Fruit fly (Drosophila melanogaster) whole organism, embryonic: ENCODE results near the gene Rab6.

Source experiments
- Adf1 ChIP-seq: fragments of 200-800 bp; sonication (Bioruptor generic); IDR thresholded peaks from 2 replicates; pipeline ENCODE4 v1.3.6; 2022; ENCODE audit warnings: missing biosample characterization, missing genetic modification characterization
- Atf6 ChIP-seq: fragments of 200-800 bp; sonication (Bioruptor generic); IDR thresholded peaks from 2 replicates; pipeline ENCODE4 v1.3.6; 2022; ENCODE audit warnings: missing biosample characterization, missing genetic modification characterization
- Awh ChIP-seq: fragments of 200-800 bp; sonication (Bioruptor generic); IDR thresholded peaks from 2 replicates; pipeline ENCODE4, ENCODE4 v1.3.6; 2022; ENCODE audit warnings: missing biosample characterization, missing genetic modification characterization
- CG10267 ChIP-seq: fragments of 200-800 bp; sonication (Bioruptor generic); optimal IDR thresholded peaks from 2 replicates; lab custom pipeline; 2018; ENCODE audit warnings: missing biosample characterization, mild to moderate bottlenecking, missing genetic modification characterization, moderate library complexity
- CG10979 ChIP-seq: fragments of 200-800 bp; sonication (Bioruptor generic); optimal IDR thresholded peaks from 2 replicates; lab custom pipeline; 2018; ENCODE audit warnings: missing biosample characterization, mild to moderate bottlenecking, missing genetic modification characterization, moderate library complexity
- CG1233 ChIP-seq: fragments of 200-800 bp; sonication (Bioruptor generic); optimal IDR thresholded peaks from 4 replicates; lab custom pipeline; 2018; ENCODE audit warnings: missing biosample characterization, mild to moderate bottlenecking, missing genetic modification characterization
- CG12659 ChIP-seq: fragments of 200-800 bp; sonication (Bioruptor generic); optimal IDR thresholded peaks from 3 replicates; lab custom pipeline; 2017; ENCODE audit warnings: mild to moderate bottlenecking, missing biosample characterization, missing genetic modification reagents, missing genetic modification characterization
- CG14860 ChIP-seq: fragments of 200-800 bp; sonication (Bioruptor generic); IDR thresholded peaks from 3 replicates; pipeline ENCODE4 v1.3.6; 2022; ENCODE audit warnings: missing biosample characterization, missing genetic modification characterization; ENCODE audit not compliant: partially characterized antibody
- CG15514 ChIP-seq: fragments of 200-800 bp; sonication (Bioruptor generic); optimal IDR thresholded peaks from 3 replicates; lab custom pipeline; 2017; ENCODE audit warnings: missing biosample characterization, missing genetic modification characterization, mild to moderate bottlenecking, moderate library complexity, missing genetic modification reagents
- CG16813 ChIP-seq: fragments of 200-800 bp; sonication (Bioruptor generic); IDR thresholded peaks from 3 replicates; pipeline ENCODE4 v1.3.6; 2022; ENCODE audit warnings: missing biosample characterization, missing genetic modification characterization; ENCODE audit not compliant: partially characterized antibody
- CG17186 ChIP-seq: fragments of 200-800 bp; sonication (Bioruptor generic); optimal IDR thresholded peaks from 3 replicates; lab custom pipeline; 2017; ENCODE audit warnings: missing biosample characterization, missing genetic modification reagents, missing genetic modification characterization
- CG17361 ChIP-seq: fragments of 200-800 bp; sonication (Bioruptor generic); IDR thresholded peaks from 3 replicates; pipeline ENCODE4 v1.3.6; 2022; ENCODE audit warnings: missing biosample characterization, missing genetic modification characterization
- CG17802 ChIP-seq: fragments of 200-800 bp; sonication (Bioruptor generic); optimal IDR thresholded peaks from 2 replicates; lab custom pipeline; 2018; ENCODE audit warnings: missing biosample characterization, mild to moderate bottlenecking, missing genetic modification characterization, moderate library complexity
- CG2120 ChIP-seq: fragments of 200-800 bp; sonication (Bioruptor generic); optimal IDR thresholded peaks from 3 replicates; lab custom pipeline; 2016; ENCODE audit warnings: missing biosample characterization, missing genetic modification characterization
- CG30403 ChIP-seq: fragments of 200-800 bp; sonication (Bioruptor generic); optimal IDR thresholded peaks from 3 replicates; lab custom pipeline; 2016; ENCODE audit warnings: missing biosample characterization, missing genetic modification characterization
- CG31365 ChIP-seq: fragments of 200-800 bp; sonication (Bioruptor generic); optimal IDR thresholded peaks from 2 replicates; lab custom pipeline; 2018; ENCODE audit warnings: missing biosample characterization, mild to moderate bottlenecking, missing genetic modification characterization
- CG31441 ChIP-seq: fragments of 200-800 bp; sonication (Bioruptor generic); IDR thresholded peaks from 2 replicates; pipeline ENCODE4 v1.3.6; 2022; ENCODE audit warnings: missing biosample characterization, missing genetic modification characterization
- CG34224 ChIP-seq: fragments of 200-800 bp; sonication (Bioruptor generic); IDR thresholded peaks from 3 replicates; pipeline ENCODE4 v1.3.6; 2022; ENCODE audit warnings: missing biosample characterization, missing genetic modification characterization; ENCODE audit not compliant: partially characterized antibody
- CG5180 ChIP-seq: fragments of 200-800 bp; sonication (Bioruptor generic); optimal IDR thresholded peaks from 3 replicates; lab custom pipeline; 2017; ENCODE audit warnings: missing biosample characterization, missing genetic modification characterization, mild to moderate bottlenecking, moderate library complexity, missing genetic modification reagents
- CG7987 ChIP-seq: fragments of 200-800 bp; sonication (Bioruptor generic); optimal IDR thresholded peaks from 2 replicates; lab custom pipeline; 2018; ENCODE audit warnings: missing biosample characterization, mild to moderate bottlenecking, missing genetic modification characterization, moderate library complexity
- CG9215 ChIP-seq: fragments of 200-800 bp; sonication (Bioruptor generic); IDR thresholded peaks from 2 replicates; pipeline ENCODE4 v1.3.6; 2022; ENCODE audit warnings: missing biosample characterization, missing genetic modification characterization
- CG9932 ChIP-seq: fragments of 200-800 bp; sonication (Bioruptor generic); IDR thresholded peaks from 2 replicates; pipeline ENCODE4 v1.3.6; 2022; ENCODE audit warnings: missing biosample characterization, missing genetic modification characterization
- Chrac-16 ChIP-seq: fragments of 200-800 bp; sonication (Bioruptor generic); optimal IDR thresholded peaks from 3 replicates; lab custom pipeline; 2016; ENCODE audit warnings: missing biosample characterization, missing genetic modification characterization
- Dll ChIP-seq: fragments of 200-800 bp; sonication (Bioruptor generic); IDR thresholded peaks from 4 replicates; pipeline ENCODE4 v1.3.6; 2022; ENCODE audit warnings: missing biosample characterization, missing genetic modification characterization; ENCODE audit not compliant: partially characterized antibody
- Dp ChIP-seq: fragments of 200-800 bp; sonication (Bioruptor generic); optimal IDR thresholded peaks from 2 replicates; lab custom pipeline; 2018; ENCODE audit warnings: missing biosample characterization, mild to moderate bottlenecking, missing genetic modification characterization, moderate library complexity
- E2f2 ChIP-seq: fragments of 200-800 bp; sonication (Bioruptor generic); IDR thresholded peaks from 2 replicates; pipeline ENCODE4 v1.3.6; 2022; ENCODE audit warnings: missing biosample characterization, missing genetic modification characterization
- Elba2 ChIP-seq: fragments of 200-800 bp; sonication (Bioruptor generic); optimal IDR thresholded peaks from 3 replicates; lab custom pipeline; 2016; ENCODE audit warnings: missing biosample characterization, missing genetic modification characterization
- HLH4C ChIP-seq: fragments of 200-800 bp; sonication (Bioruptor generic); IDR thresholded peaks from 3 replicates; pipeline ENCODE4 v1.3.6; 2022; ENCODE audit warnings: missing biosample characterization, missing genetic modification characterization; ENCODE audit not compliant: partially characterized antibody
- Oaz ChIP-seq: fragments of 200-800 bp; sonication (Bioruptor generic); IDR thresholded peaks from 2 replicates; pipeline ENCODE4 v1.3.6; 2022; ENCODE audit warnings: missing biosample characterization, missing genetic modification characterization
- PHDP ChIP-seq: fragments of 200-800 bp; sonication (Bioruptor generic); optimal IDR thresholded peaks from 3 replicates; lab custom pipeline; 2018; ENCODE audit warnings: missing biosample characterization, mild to moderate bottlenecking, missing genetic modification characterization, moderate library complexity
- Ptx1 ChIP-seq: fragments of 200-800 bp; sonication (Bioruptor generic); IDR thresholded peaks from 2 replicates; pipeline ENCODE4 v1.3.6; 2022; ENCODE audit warnings: missing biosample characterization, missing genetic modification characterization
- Rfx ChIP-seq: fragments of 200-800 bp; sonication (Bioruptor generic); IDR thresholded peaks from 2 replicates; pipeline ENCODE4 v1.3.6; 2022; ENCODE audit warnings: missing biosample characterization, missing genetic modification characterization
- Sry-β ChIP-seq: fragments of 200-800 bp; sonication (Bioruptor generic); optimal IDR thresholded peaks from 2 replicates; lab custom pipeline; 2018; ENCODE audit warnings: missing biosample characterization, mild to moderate bottlenecking, missing genetic modification characterization, moderate library complexity
- Stat92E ChIP-seq, 3 experiments: fragments of >200 bp in 2 of 3; fragments of 200-800 bp in 1 of 3; sonication (Bioruptor generic) in 1 of 3; optimal IDR thresholded peaks; 2 replicates each; lab custom pipeline; 2017 to 2019; ENCODE audit warnings: missing biosample characterization in 3 of 3, missing genetic modification characterization in 3 of 3, mild to moderate bottlenecking in 1 of 3, moderate library complexity in 1 of 3
- az2 ChIP-seq: fragments of 200-800 bp; sonication (Bioruptor generic); optimal IDR thresholded peaks from 3 replicates; lab custom pipeline; 2016; ENCODE audit warnings: missing biosample characterization, missing genetic modification characterization
- bab2 ChIP-seq: fragments of 200-800 bp; sonication (Bioruptor generic); optimal IDR thresholded peaks from 2 replicates; lab custom pipeline; 2016; ENCODE audit warnings: missing biosample characterization, missing genetic modification characterization
- chif ChIP-seq, 2 experiments: fragments of 200-800 bp; sonication (Bioruptor generic); optimal IDR thresholded peaks; 3 replicates each; lab custom pipeline; 2016; ENCODE audit warnings: missing biosample characterization in 2 of 2, missing genetic modification characterization in 2 of 2
- chn ChIP-seq: fragments of 200-800 bp; sonication (Bioruptor generic); optimal IDR thresholded peaks from 2 replicates; lab custom pipeline; 2016; ENCODE audit warnings: missing biosample characterization, missing genetic modification characterization
- ewg ChIP-seq: fragments of 200-800 bp; sonication (Bioruptor generic); optimal IDR thresholded peaks from 3 replicates; lab custom pipeline; 2017; ENCODE audit warnings: mild to moderate bottlenecking, missing biosample characterization, missing genetic modification reagents, missing genetic modification characterization
- gcm ChIP-seq: fragments of 200-800 bp; sonication (Bioruptor generic); optimal IDR thresholded peaks from 2 replicates; lab custom pipeline; 2019; ENCODE audit warnings: missing biosample characterization, mild to moderate bottlenecking, missing genetic modification characterization, moderate library complexity
- hkb ChIP-seq, 2 experiments: fragments of 200-800 bp in 1 of 2; fragments of >200 bp in 1 of 2; sonication (Bioruptor generic) in 1 of 2; IDR thresholded peaks in 1 of 2; optimal IDR thresholded peaks in 1 of 2; 2 replicates each; pipeline versions ENCODE4 v1.3.6 to Lab custom; 2017 to 2022; ENCODE audit warnings: missing biosample characterization in 1 of 2, missing genetic modification characterization in 1 of 2
- klu ChIP-seq: fragments of 200-800 bp; sonication (Bioruptor generic); IDR thresholded peaks from 2 replicates; pipeline ENCODE4 v1.3.6; 2022; ENCODE audit warnings: missing biosample characterization, missing genetic modification characterization
- lmd ChIP-seq: fragments of 200-800 bp; sonication (Bioruptor generic); IDR thresholded peaks from 2 replicates; pipeline ENCODE4 v1.3.6; 2022; ENCODE audit warnings: missing biosample characterization, missing genetic modification characterization
- nau ChIP-seq: fragments of 200-800 bp; sonication (Bioruptor generic); optimal IDR thresholded peaks from 3 replicates; lab custom pipeline; 2017; ENCODE audit warnings: missing biosample characterization, mild to moderate bottlenecking, missing genetic modification characterization, missing genetic modification reagents
- p53 ChIP-seq: fragments of 200-800 bp; sonication (Bioruptor generic); optimal IDR thresholded peaks from 2 replicates; lab custom pipeline; 2016; ENCODE audit warnings: missing biosample characterization, missing genetic modification characterization
- slbo ChIP-seq: fragments of 200-800 bp; sonication (Bioruptor generic); IDR thresholded peaks from 2 replicates; pipeline ENCODE4 v1.3.6; 2022; ENCODE audit warnings: missing biosample characterization, missing genetic modification characterization
- stwl ChIP-seq: fragments of 200-800 bp; sonication (Bioruptor generic); optimal IDR thresholded peaks from 3 replicates; lab custom pipeline; 2018; ENCODE audit warnings: missing biosample characterization, mild to moderate bottlenecking, missing genetic modification characterization, moderate library complexity
- tap ChIP-seq: fragments of 200-800 bp; optimal IDR thresholded peaks from 3 replicates; lab custom pipeline; 2019; ENCODE audit warnings: missing biosample characterization, mild to moderate bottlenecking, missing genetic modification characterization, moderate library complexity
- tin ChIP-seq: fragments of 200-800 bp; sonication (Bioruptor generic); optimal IDR thresholded peaks from 3 replicates; lab custom pipeline; 2016; ENCODE audit warnings: missing biosample characterization, missing genetic modification characterization

Gene Rab6

DNA sequence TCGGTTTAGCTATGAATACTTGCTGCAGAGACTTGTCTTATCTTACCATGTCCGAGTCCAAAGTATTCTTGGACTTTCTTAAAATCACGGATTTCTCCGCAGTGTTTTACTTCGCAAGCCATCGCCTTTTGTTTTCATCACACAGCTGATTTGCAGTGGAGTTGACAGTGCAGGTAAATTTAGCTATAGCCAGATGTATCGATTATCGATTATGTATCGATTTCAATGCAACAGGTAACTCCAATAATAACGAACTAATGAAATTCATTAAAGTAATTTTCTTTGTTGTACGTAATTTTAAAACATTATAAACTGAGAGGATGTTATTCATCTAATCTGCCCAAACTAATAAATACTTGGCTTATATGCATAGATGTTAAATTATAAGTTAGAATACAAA lies 45.9 kb downstream of the Rab6 start, which contains the start of gene Rab3-GAP (continued):
- TF ChIP-seq Stat92E (GFP tag; optimal IDR thresholded peaks at IDR 0.05; lab: Kevin White, UChicago) (peak in 1 of 3 experiments; percentile 19), CG31365 (tag; lab: Kevin White, UChicago) (no peak), klu (no peak), CG34224 (peak; percentile 79), Atf6 (GFP tag; lab: Robert Waterston, UW) (0 out of 2 replicates have a peak, but pooled peaks have one; percentile 15), CG7987 (GFP tag; lab: Kevin White, UChicago) (peak; percentile 18), Elba2 (GFP tag; lab: Kevin White, UChicago) (peak; percentile 20), stwl (tag; lab: Kevin White, UChicago) (peak; percentile 75), tin (GFP tag; lab: Kevin White, UChicago) (peak; percentile 29), CG17802 (tag; lab: Kevin White, UChicago) (no peak), E2f2 (GFP tag; lab: Robert Waterston, UW) (peak; percentile 23; the same call in 1 of the 2 replicates), chif (GFP tag; optimal IDR thresholded peaks at IDR 0.05; lab: Kevin White, UChicago) (peak in 1 of 2 experiments; percentile 16), CG17186 (GFP tag; lab: Kevin White, UChicago) (no peak), CG31441 (GFP tag; lab: Robert Waterston, UW) (no peak; the same call in 1 of the 2 replicates), Ptx1 (GFP tag; lab: Robert Waterston, UW) (no peak), p53 (GFP tag; lab: Kevin White, UChicago) (no peak), chn (no peak), HLH4C (GFP tag; lab: Robert Waterston, UW) (peak; percentile 48), CG5180 (no peak), Adf1 (GFP tag; lab: Robert Waterston, UW) (no peak), az2 (GFP tag; lab: Kevin White, UChicago) (peak; percentile 33), PHDP (peak; percentile 29), hkb (optimal IDR thresholded peaks at IDR 0.05; lab: Kevin White, UChicago) (no peak), hkb (GFP tag; IDR thresholded peaks at IDR 0.05; lab: Robert Waterston, UW) (peak; percentile 57), CG10267 (tag; lab: Kevin White, UChicago) (peak; percentile 60), gcm (GFP tag; lab: Kevin White, UChicago) (peak; percentile 22), bab2 (GFP tag; lab: Kevin White, UChicago) (no peak), CG17361 (GFP tag; lab: Robert Waterston, UW) (peak; percentile 51; the same call in 1 of the 3 replicates), CG16813 (GFP tag; lab: Robert Waterston, UW) (peak; percentile 45; the same call in 2 of the 3 replicates), CG2120 (GFP tag; lab: Kevin White, UChicago) (peak; percentile 51), CG1233 (GFP tag; lab: Kevin White, UChicago) (no peak), CG14860 (0 out of 3 replicates have a peak, but pooled peaks have one; percentile 34), CG9932 (GFP tag; lab: Robert Waterston, UW) (0 out of 2 replicates have a peak, but pooled peaks have one; percentile 10), Awh (GFP tag; lab: Robert Waterston, UW) (no peak), Rfx (GFP tag; lab: Robert Waterston, UW) (peak; percentile 61), ewg (GFP tag; lab: Kevin White, UChicago) (no peak), CG12659 (GFP tag; lab: Kevin White, UChicago) (peak; percentile 22), CG9215 (GFP tag; lab: Robert Waterston, UW) (no peak), slbo (peak; percentile 66), CG15514 (GFP tag; lab: Kevin White, UChicago) (peak; percentile 60), CG30403 (GFP tag; lab: Kevin White, UChicago) (peak; percentile 29), Chrac-16 (GFP tag; lab: Kevin White, UChicago) (peak; percentile 29), Dll (GFP tag; lab: Robert Waterston, UW) (peak; percentile 76), nau (GFP tag; lab: Kevin White, UChicago) (no peak), CG10979 (tag; lab: Kevin White, UChicago) (peak; percentile 23), Sry-β (GFP tag; lab: Kevin White, UChicago) (peak; percentile 97), tap (tag; lab: Kevin White, UChicago) (peak; percentile 4), Oaz (GFP tag; lab: Robert Waterston, UW) (no peak), Dp (GFP tag; lab: Kevin White, UChicago) (peak; percentile 10), lmd (GFP tag; lab: Robert Waterston, UW) (peak; percentile 10; the same call in 1 of the 2 replicates)
